Worm (Caenorhabditis elegans) whole organism, midembryonic: Measurements from ENCODE around the gene hpo-18.

Experiments
- T22C8.4 ChIP-seq: fragments of 200-800 bp; sonication (Bioruptor generic); IDR thresholded peaks from 2 replicates; pipeline ENCODE4 v1.3.6; 2022; ENCODE audit warnings: missing genetic modification characterization, missing compliant biosample characterization
- flt-1 ChIP-seq: fragments of 200-800 bp; sonication (Bioruptor generic); IDR thresholded peaks from 2 replicates; pipeline ENCODE4 v1.3.6; 2022; ENCODE audit warnings: missing genetic modification characterization, missing compliant biosample characterization
- klf-2 ChIP-seq: fragments of 200-800 bp; sonication (Bioruptor generic); conservative IDR thresholded peaks from 2 replicates; pipeline ENCODE4 v1.3.6; 2022; ENCODE audit warnings: missing genetic modification reagents, missing genetic modification characterization, missing compliant biosample characterization
- ref-1 ChIP-seq: fragments of 200-800 bp; sonication (Bioruptor generic); conservative IDR thresholded peaks from 2 replicates; pipeline ENCODE4 v1.3.6; 2022; ENCODE audit warnings: missing genetic modification reagents, missing genetic modification characterization, missing compliant biosample characterization
- ztf-23 ChIP-seq: fragments of 200-800 bp; sonication (Bioruptor generic); IDR thresholded peaks from 2 replicates; pipeline ENCODE4 v1.3.6; 2022; ENCODE audit warnings: missing genetic modification reagents, missing genetic modification characterization, missing compliant biosample characterization
- ztf-29 ChIP-seq: fragments of 200-800 bp; sonication (Bioruptor generic); IDR thresholded peaks from 2 replicates; pipeline ENCODE4 v1.3.6; 2022; ENCODE audit warnings: missing genetic modification reagents, missing genetic modification characterization, missing compliant biosample characterization

DNA sequence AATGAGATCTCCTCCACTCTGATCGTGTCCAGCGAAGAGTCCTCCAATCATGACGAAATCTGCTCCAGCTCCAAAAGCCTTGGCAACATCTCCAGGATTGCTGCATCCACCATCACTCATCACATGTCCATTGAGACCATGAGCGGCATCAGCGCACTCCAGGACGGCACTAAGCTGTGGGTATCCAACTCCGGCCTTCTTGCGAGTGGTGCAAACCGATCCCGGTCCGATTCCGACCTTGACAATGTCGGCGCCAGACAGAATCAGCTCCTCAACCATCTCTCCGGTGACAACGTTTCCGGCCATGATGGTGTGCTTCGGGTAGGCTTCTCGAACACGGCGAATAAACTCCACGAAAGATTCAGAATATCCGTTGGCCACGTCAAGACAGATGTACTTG lies 24.3 kb upstream of the hpo-18 start:
- TF ChIP-seq flt-1 (no peak), ztf-29 (no peak), ref-1 (GFP tag; lab: Robert Waterston, UW) (no peak), ztf-23 (GFP tag; lab: Robert Waterston, UW) (no peak), klf-2 (no peak), T22C8.4 (no peak)
